Fruit fly (Drosophila melanogaster) whole organism, pupa: Measurements from ENCODE around the gene Oatp26F.
A peak's percentile ranks its signal among the peaks of the same experiment; 100 is the strongest.

Experiments
- CG10348 ChIP-seq: fragments of 200-800 bp; sonication (Bioruptor generic); IDR thresholded peaks from 2 replicates; pipeline ENCODE4 v1.3.6; 2022; ENCODE audit warnings: missing biosample characterization, missing genetic modification characterization
- CG12605 ChIP-seq: fragments of 200-800 bp; sonication (Bioruptor generic); IDR thresholded peaks from 2 replicates; pipeline ENCODE4 v1.3.6; 2022; ENCODE audit warnings: missing biosample characterization, missing genetic modification characterization
- CG13204 ChIP-seq: fragments of 200-800 bp; sonication (Bioruptor generic); optimal IDR thresholded peaks from 2 replicates; lab custom pipeline; 2018; ENCODE audit warnings: missing biosample characterization, mild to moderate bottlenecking, missing genetic modification characterization, moderate library complexity
- CG14655 ChIP-seq: fragments of 200-800 bp; sonication (Bioruptor generic); optimal IDR thresholded peaks from 3 replicates; lab custom pipeline; 2017; ENCODE audit warnings: mild to moderate bottlenecking, missing biosample characterization, missing genetic modification reagents, missing genetic modification characterization
- CG15710 ChIP-seq: fragments of 200-800 bp; sonication (Bioruptor generic); optimal IDR thresholded peaks from 2 replicates; lab custom pipeline; 2018; ENCODE audit warnings: missing biosample characterization, mild to moderate bottlenecking, missing genetic modification characterization, moderate library complexity
- CG17806 ChIP-seq: fragments of 200-800 bp; sonication (Bioruptor generic); optimal IDR thresholded peaks from 2 replicates; lab custom pipeline; 2018; ENCODE audit warnings: missing biosample characterization, mild to moderate bottlenecking, missing genetic modification characterization, moderate library complexity
- CG32121 ChIP-seq: fragments of 200-800 bp; sonication (Bioruptor generic); IDR thresholded peaks from 2 replicates; pipeline ENCODE4 v1.3.6; 2022; ENCODE audit warnings: missing biosample characterization, missing genetic modification characterization
- CG34367 ChIP-seq: fragments of 200-800 bp; sonication (Bioruptor generic); optimal IDR thresholded peaks from 2 replicates; lab custom pipeline; 2018; ENCODE audit warnings: missing biosample characterization, mild to moderate bottlenecking, missing genetic modification characterization
- CG4496 ChIP-seq: fragments of 200-800 bp; sonication (Bioruptor generic); IDR thresholded peaks from 3 replicates; pipeline ENCODE4 v1.3.6; 2022; ENCODE audit warnings: missing biosample characterization, missing genetic modification characterization
- CG8159 ChIP-seq: fragments of 200-800 bp; sonication (Bioruptor generic); optimal IDR thresholded peaks from 3 replicates; lab custom pipeline; 2018; ENCODE audit warnings: missing biosample characterization, mild to moderate bottlenecking, missing genetic modification characterization, moderate library complexity
- CG8301 ChIP-seq: fragments of 200-800 bp; sonication (Bioruptor generic); optimal IDR thresholded peaks from 2 replicates; lab custom pipeline; 2018; ENCODE audit warnings: missing biosample characterization, mild to moderate bottlenecking, missing genetic modification characterization
- CG9948 ChIP-seq: fragments of 200-800 bp; sonication (Bioruptor generic); optimal IDR thresholded peaks from 2 replicates; lab custom pipeline; 2018; ENCODE audit warnings: missing biosample characterization, mild to moderate bottlenecking, missing genetic modification characterization, moderate library complexity
- D1 ChIP-seq: fragments of 200-800 bp; sonication (Bioruptor generic); optimal IDR thresholded peaks from 2 replicates; lab custom pipeline; 2018; ENCODE audit warnings: missing biosample characterization, mild to moderate bottlenecking, missing genetic modification characterization, moderate library complexity
- EcR ChIP-seq: fragments of 200-800 bp; sonication (Bioruptor generic); optimal IDR thresholded peaks from 3 replicates; lab custom pipeline; 2019; ENCODE audit warnings: missing biosample characterization, missing genetic modification characterization, mild to moderate bottlenecking, moderate library complexity, missing genetic modification reagents
- Ets98B ChIP-seq: fragments of 200-800 bp; sonication (Bioruptor generic); IDR thresholded peaks from 2 replicates; pipeline ENCODE4 v1.3.6; 2022; ENCODE audit warnings: missing biosample characterization, missing genetic modification characterization
- Pif1A ChIP-seq: fragments of 200-800 bp; sonication (Bioruptor generic); optimal IDR thresholded peaks from 3 replicates; lab custom pipeline; 2016; ENCODE audit warnings: missing biosample characterization, missing genetic modification characterization
- Pif1B ChIP-seq: fragments of 200-800 bp; sonication (Bioruptor generic); optimal IDR thresholded peaks from 3 replicates; lab custom pipeline; 2016; ENCODE audit warnings: missing biosample characterization, missing genetic modification characterization
- Snoo ChIP-seq: fragments of 200-800 bp; sonication (Bioruptor generic); optimal IDR thresholded peaks from 3 replicates; lab custom pipeline; 2017; ENCODE audit warnings: missing biosample characterization, mild to moderate bottlenecking, missing genetic modification characterization, inconsistent platforms
- fd96Ca ChIP-seq: fragments of 200-800 bp; sonication (Bioruptor generic); IDR thresholded peaks from 3 replicates; pipeline ENCODE4 v1.3.6; 2022; ENCODE audit warnings: missing biosample characterization, missing genetic modification characterization
- gl ChIP-seq: fragments of 200-800 bp; sonication (Bioruptor generic); optimal IDR thresholded peaks from 2 replicates; lab custom pipeline; 2018; ENCODE audit warnings: missing biosample characterization, mild to moderate bottlenecking, missing genetic modification characterization
- rn ChIP-seq: fragments of 200-800 bp; sonication (Bioruptor generic); IDR thresholded peaks from 2 replicates; pipeline ENCODE4 v1.3.6; 2022; ENCODE audit warnings: missing biosample characterization, missing genetic modification characterization

The Oatp26F gene

dm6 chr2L:6632307-6632706, at the start of gene Oatp26F:
Gene Oatp26F, minus strand, starts transcription at chr2L:6632407.
- no peak for TF ChIP-seq CG8159
- no peak for TF ChIP-seq CG10348 (GFP tag; lab: Robert Waterston, UW)
- TF ChIP-seq Snoo (tag; lab: Kevin White, UChicago): no peak

- no peak for TF ChIP-seq CG9948 (tag; lab: Kevin White, UChicago)
- TF ChIP-seq fd96Ca (GFP tag; lab: Robert Waterston, UW): no peak
- no peak for TF ChIP-seq CG17806 (tag; lab: Kevin White, UChicago)
- TF ChIP-seq CG10348 (GFP tag; lab: Robert Waterston, UW): no peak
- no peak for TF ChIP-seq CG12605 (GFP tag; lab: Robert Waterston, UW)
- TF ChIP-seq CG8301 (tag; lab: Kevin White, UChicago): no peak
- TF ChIP-seq Pif1B (GFP tag; lab: Kevin White, UChicago): no peak
- no peak for TF ChIP-seq CG8159
- TF ChIP-seq Ets98B: no peak
- no peak for TF ChIP-seq EcR (GFP tag; lab: Kevin White, UChicago)
- no peak for TF ChIP-seq CG4496 (GFP tag; lab: Robert Waterston, UW)
Observed at dm6 chr2L:6677453-6677852, 45.2 kb upstream of the Oatp26F start, which contains the start of gene Nse1. Gene Nse1, minus strand, starts transcription at chr2L:6677625.

dm6 chr2L:6676535-6676934, 44.3 kb upstream of the Oatp26F start, which contains the start of gene cort:
Gene cort, minus strand, starts transcription at chr2L:6676635.
- TF ChIP-seq fd96Ca (GFP tag; lab: Robert Waterston, UW) (no peak), CG8301 (tag; lab: Kevin White, UChicago) (no peak), EcR (GFP tag; lab: Kevin White, UChicago) (no peak), CG10348 (GFP tag; lab: Robert Waterston, UW) (no peak), CG15710 (tag; lab: Kevin White, UChicago) (no peak), CG32121 (GFP tag; lab: Robert Waterston, UW) (no peak), CG13204 (no peak), CG14655 (GFP tag; lab: Kevin White, UChicago) (no peak)

dm6 chr2L:6673211-6674012, 41.2 kb upstream of the Oatp26F start, which contains the start of gene Spn27A:
Gene Spn27A, minus strand, starts transcription at chr2L:6673347.
- no peak for TF ChIP-seq CG10348 (GFP tag; lab: Robert Waterston, UW)
- peak; percentile 44; the same call in 1 of the 2 replicates for TF ChIP-seq rn (GFP tag; lab: Robert Waterston, UW)
- peak; percentile 96 for TF ChIP-seq CG13204
- peak; percentile 80 for TF ChIP-seq fd96Ca (GFP tag; lab: Robert Waterston, UW)
- TF ChIP-seq CG12605 (GFP tag; lab: Robert Waterston, UW): peak; percentile 71
- peak; percentile 75 for TF ChIP-seq Ets98B
- peak; percentile 70 for TF ChIP-seq Pif1B (GFP tag; lab: Kevin White, UChicago)
- TF ChIP-seq CG17806 (tag; lab: Kevin White, UChicago): peak; percentile 72
- peak; percentile 76 for TF ChIP-seq CG4496 (GFP tag; lab: Robert Waterston, UW)
- no peak for TF ChIP-seq CG8159
- peak; percentile 60 for TF ChIP-seq CG34367 (tag; lab: Kevin White, UChicago)
- peak; percentile 45 for TF ChIP-seq EcR (GFP tag; lab: Kevin White, UChicago)
- no peak for TF ChIP-seq D1 (tag; lab: Kevin White, UChicago)
- peak; percentile 84 for TF ChIP-seq CG32121 (GFP tag; lab: Robert Waterston, UW)
- no peak for TF ChIP-seq CG14655 (GFP tag; lab: Kevin White, UChicago)
- peak; percentile 70 for TF ChIP-seq CG9948 (tag; lab: Kevin White, UChicago)
- no peak for TF ChIP-seq Pif1A (GFP tag; lab: Kevin White, UChicago)
- peak; percentile 67 for TF ChIP-seq CG15710 (tag; lab: Kevin White, UChicago)
- peak; percentile 58 for TF ChIP-seq Snoo (tag; lab: Kevin White, UChicago)
- TF ChIP-seq gl: peak; percentile 65
- no peak for TF ChIP-seq CG8301 (tag; lab: Kevin White, UChicago)
- TF ChIP-seq, all 21 proteins: peak for 15

dm6 chr2L:6671409-6671808, 39.2 kb upstream of the Oatp26F start:
- TF ChIP-seq CG17806 (tag; lab: Kevin White, UChicago): no peak
- TF ChIP-seq EcR (GFP tag; lab: Kevin White, UChicago): peak; percentile 36
- no peak for TF ChIP-seq Pif1B (GFP tag; lab: Kevin White, UChicago)
- no peak for TF ChIP-seq CG8159
- no peak for TF ChIP-seq CG10348 (GFP tag; lab: Robert Waterston, UW)
- TF ChIP-seq CG9948 (tag; lab: Kevin White, UChicago): no peak
- TF ChIP-seq D1 (tag; lab: Kevin White, UChicago): no peak
- no peak for TF ChIP-seq Ets98B
- no peak for TF ChIP-seq CG14655 (GFP tag; lab: Kevin White, UChicago)
- no peak for TF ChIP-seq CG34367 (tag; lab: Kevin White, UChicago)
- no peak for TF ChIP-seq Snoo (tag; lab: Kevin White, UChicago)
- no peak for TF ChIP-seq CG13204
- TF ChIP-seq CG15710 (tag; lab: Kevin White, UChicago): no peak
- no peak for TF ChIP-seq rn (GFP tag; lab: Robert Waterston, UW)
- TF ChIP-seq CG32121 (GFP tag; lab: Robert Waterston, UW): peak; percentile 11; the same call in 1 of the 2 replicates
- TF ChIP-seq, all 21 proteins: peak for 2
